Fruit fly (Drosophila melanogaster): ENCODE measurements around the gene CG2126.
A peak's percentile ranks its signal among the peaks of the same experiment; 100 is the strongest.

Gene CG2126

dm6 chr3R:31745629-31746081 is 30.8 kb downstream of the CG2126 start, which contains the start of gene awd (continued):
- TF ChIP-seq Ravus (GFP tag; IDR thresholded peaks at IDR 0.05), result no peak
- TF ChIP-seq CG33213 (GFP tag; optimal IDR thresholded peaks at IDR 0.05), result peak; percentile 5
- TF ChIP-seq pho (GFP tag; optimal IDR thresholded peaks at IDR 0.05), result no peak
- peak; percentile 48 for TF ChIP-seq Myb (GFP tag; optimal IDR thresholded peaks at IDR 0.05)
- no peak for TF ChIP-seq CG18011 (GFP tag; optimal IDR thresholded peaks at IDR 0.05)
- no peak for TF ChIP-seq lov (optimal IDR thresholded peaks at IDR 0.05)
- peak; percentile 28; the same call in 1 of the 3 replicates for TF ChIP-seq lov (GFP tag; IDR thresholded peaks at IDR 0.05)
- TF ChIP-seq pan (optimal IDR thresholded peaks at IDR 0.05), result no peak
- TF ChIP-seq pan (GFP tag; optimal IDR thresholded peaks at IDR 0.05 in 1 of 2, IDR thresholded peaks at IDR 0.05 in 1 of 2), result no peak
- TF ChIP-seq chinmo (GFP tag; IDR thresholded peaks at IDR 0.05; ENCODE audit: partially characterized antibody), result 0 out of 4 replicates have a peak, but pooled peaks have one; percentile 44
- TF ChIP-seq Poxn (GFP tag; IDR thresholded peaks at IDR 0.05), result no peak
- no peak for TF ChIP-seq CG6654 (GFP tag; optimal IDR thresholded peaks at IDR 0.05)
- TF ChIP-seq cwo (GFP tag; optimal IDR thresholded peaks at IDR 0.05), result no peak
- peak; percentile 14; the same call in 1 of the 2 replicates for TF ChIP-seq NFAT (GFP tag; IDR thresholded peaks at IDR 0.05)
- no peak for TF ChIP-seq gcm2 (GFP tag; optimal IDR thresholded peaks at IDR 0.05)
- TF ChIP-seq CG31441 (GFP tag; IDR thresholded peaks at IDR 0.05), result no peak
- TF ChIP-seq lbe (GFP tag; optimal IDR thresholded peaks at IDR 0.05), result no peak
- no peak for TF ChIP-seq ham (GFP tag; IDR thresholded peaks at IDR 0.05)
- TF ChIP-seq Abd-B (GFP tag; optimal IDR thresholded peaks at IDR 0.05), result no peak
- peak; percentile 64; the same call in 1 of the 3 replicates for TF ChIP-seq CG34422 (GFP tag; IDR thresholded peaks at IDR 0.05)
- TF ChIP-seq Ssrp (tag; optimal IDR thresholded peaks at IDR 0.05), result no peak
- TF ChIP-seq tap (tag; optimal IDR thresholded peaks at IDR 0.05), result no peak
- peak; percentile 85 for TF ChIP-seq CG15514 (GFP tag; optimal IDR thresholded peaks at IDR 0.05)
- TF ChIP-seq kay (GFP tag; optimal IDR thresholded peaks at IDR 0.05), result no peak
- TF ChIP-seq abd-A (tag; optimal IDR thresholded peaks at IDR 0.05), result no peak
- peak; percentile 26 for TF ChIP-seq Sry-δ (GFP tag; optimal IDR thresholded peaks at IDR 0.05)
- TF ChIP-seq CG4730 (GFP tag; IDR thresholded peaks at IDR 0.05), result no peak
- TF ChIP-seq Spps (tag; optimal IDR thresholded peaks at IDR 0.05), result no peak
- peak; percentile 20 for TF ChIP-seq Sin3A (optimal IDR thresholded peaks at IDR 0.05)
- TF ChIP-seq HmgZ (tag; optimal IDR thresholded peaks at IDR 0.05), result peak; percentile 50
- no peak for TF ChIP-seq lola (GFP tag; optimal IDR thresholded peaks at IDR 0.05)
- TF ChIP-seq CG12769 (tag; optimal IDR thresholded peaks at IDR 0.05), result peak; percentile 32
- no peak for TF ChIP-seq eve (GFP tag; optimal IDR thresholded peaks at IDR 0.05)
- TF ChIP-seq CG12104 (GFP tag; optimal IDR thresholded peaks at IDR 0.05), result no peak
- TF ChIP-seq Pdp1 (GFP tag; optimal IDR thresholded peaks at IDR 0.05), result peak in 1 of 2 experiments; percentile 4
- TF ChIP-seq CoRest (tag; optimal IDR thresholded peaks at IDR 0.05), result no peak
- peak; percentile 35 for TF ChIP-seq CG4282 (GFP tag; optimal IDR thresholded peaks at IDR 0.05)
- TF ChIP-seq trem (tag; optimal IDR thresholded peaks at IDR 0.05), result peak; percentile 85
- TF ChIP-seq CG16863 (GFP tag; optimal IDR thresholded peaks at IDR 0.05), result no peak
- TF ChIP-seq CG1603 (tag; optimal IDR thresholded peaks at IDR 0.05), result peak; percentile 60
- peak; percentile 74 for TF ChIP-seq E2f2 (GFP tag; IDR thresholded peaks at IDR 0.05)
- no peak for TF ChIP-seq CG15269 (tag; optimal IDR thresholded peaks at IDR 0.05)
- 0 out of 3 replicates have a peak, but pooled peaks have one; percentile 18 for TF ChIP-seq knrl (GFP tag; IDR thresholded peaks at IDR 0.05; ENCODE audit: partially characterized antibody)
- no peak for TF ChIP-seq ato (GFP tag; IDR thresholded peaks at IDR 0.05; ENCODE audit: partially characterized antibody)
- peak in 1 of 3 experiments; percentile 5 for TF ChIP-seq Stat92E (GFP tag; optimal IDR thresholded peaks at IDR 0.05)
- no peak for TF ChIP-seq CG1024 (GFP tag; IDR thresholded peaks at IDR 0.05)
- no peak for TF ChIP-seq vfl (GFP tag; optimal IDR thresholded peaks at IDR 0.05)
- TF ChIP-seq CG12071 (GFP tag; optimal IDR thresholded peaks at IDR 0.05), result no peak
- no peak for TF ChIP-seq Kr (GFP tag; optimal IDR thresholded peaks at IDR 0.05)
- TF ChIP-seq CG12219 (GFP tag; optimal IDR thresholded peaks at IDR 0.05), result no peak

All from whole organism, embryonic.